Worm (Caenorhabditis elegans): ENCODE results near the gene col-2.
A peak's percentile ranks its signal among the peaks of the same experiment; 100 is the strongest.

Gene col-2

ce11 chrIV:10048268-10048667, 37.0 kb downstream of the col-2 start:
- TF ChIP-seq mls-2 (tag; optimal IDR thresholded peaks at IDR 0.05) (no peak), hlh-1 (tag; optimal IDR thresholded peaks at IDR 0.05) (peak; percentile 29), tbx-8 (GFP tag; optimal IDR thresholded peaks at IDR 0.05) (no peak), flh-1 (GFP tag; optimal IDR thresholded peaks at IDR 0.05) (no peak), unc-120 (tag; optimal IDR thresholded peaks at IDR 0.05; ENCODE audit: poor library complexity, severe bottlenecking) (peak; percentile 61), lin-13 (tag; optimal IDR thresholded peaks at IDR 0.05) (no peak), M03D4.4 (tag; optimal IDR thresholded peaks at IDR 0.05) (no peak), elt-1 (tag; optimal IDR thresholded peaks at IDR 0.05; ENCODE audit: borderline replicate concordance, insufficient read depth) (peak; percentile 1), unc-62 (GFP tag; optimal IDR thresholded peaks at IDR 0.05) (no peak)

DNA sequence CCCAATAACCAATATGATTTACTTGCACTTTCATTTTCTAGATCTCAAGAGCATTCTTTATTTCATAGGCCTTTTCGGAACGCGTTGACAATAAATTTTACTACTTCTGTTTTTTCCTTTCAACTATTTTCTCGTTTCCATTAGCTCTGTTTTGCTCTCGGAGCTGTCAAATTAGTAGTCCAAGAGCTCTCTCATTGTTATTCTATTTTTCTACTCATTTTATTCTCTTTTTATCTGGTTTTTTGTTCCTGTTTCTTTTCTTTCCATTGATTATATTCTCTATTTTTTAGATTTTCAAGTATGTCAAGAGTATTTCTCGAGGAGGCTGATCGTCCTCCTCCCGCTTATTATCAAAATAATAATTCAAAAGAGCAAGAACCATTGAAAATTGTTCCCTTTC, 38.1 kb downstream of the col-2 start, which contains the start of gene T04B2.3:
T04B2.3 (plus strand) TSS at position 301 of the 400 bp plus-strand sequence.
- TF ChIP-seq cnd-1 (tag; optimal IDR thresholded peaks at IDR 0.05) (no peak), zip-8 (tag; optimal IDR thresholded peaks at IDR 0.05) (no peak), sptf-1 (tag; optimal IDR thresholded peaks at IDR 0.05) (no peak), lin-32 (GFP tag; optimal IDR thresholded peaks at IDR 0.05) (no peak), ces-1 (GFP tag; optimal IDR thresholded peaks at IDR 0.05) (no peak), lsy-2 (tag; optimal IDR thresholded peaks at IDR 0.05) (no peak), nhr-76 (tag; optimal IDR thresholded peaks at IDR 0.05) (no peak), pha-4 (tag; optimal IDR thresholded peaks at IDR 0.05) (no peak), sem-2 (GFP tag; optimal IDR thresholded peaks at IDR 0.05) (no peak), flh-1 (GFP tag; optimal IDR thresholded peaks at IDR 0.05) (no peak), blmp-1 (tag; optimal IDR thresholded peaks at IDR 0.05) (no peak), nhr-2 (tag; optimal IDR thresholded peaks at IDR 0.05) (no peak), ham-2 (GFP tag; optimal IDR thresholded peaks at IDR 0.05) (no peak), hlh-1 (tag; optimal IDR thresholded peaks at IDR 0.05) (no peak), elt-1 (tag; optimal IDR thresholded peaks at IDR 0.05; ENCODE audit: borderline replicate concordance, insufficient read depth) (no peak), snpc-4 (tag; optimal IDR thresholded peaks at IDR 0.05) (no peak), ceh-43 (GFP tag; optimal IDR thresholded peaks at IDR 0.05) (no peak), ztf-11 (tag; optimal IDR thresholded peaks at IDR 0.05) (no peak), unc-120 (tag; optimal IDR thresholded peaks at IDR 0.05; ENCODE audit: poor library complexity, severe bottlenecking) (no peak)

DNA sequence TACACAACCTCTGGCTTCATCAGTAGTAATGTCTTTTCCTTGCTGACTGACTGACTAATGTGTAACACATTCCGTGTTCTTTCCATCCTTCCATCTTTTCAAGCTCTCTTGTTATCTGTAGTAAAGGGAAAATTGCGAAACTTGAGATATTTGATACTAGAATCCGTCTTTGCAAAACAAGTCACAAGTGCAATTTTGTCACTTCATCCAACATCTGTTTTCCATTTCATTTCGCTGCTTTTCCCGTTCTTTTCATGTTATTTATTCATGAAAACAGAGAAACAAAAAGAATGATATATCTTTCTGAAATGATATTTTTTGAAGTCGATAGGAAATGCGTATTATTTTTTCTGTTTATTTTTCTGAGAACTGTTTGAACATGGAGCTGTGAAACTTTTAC, 39.2 kb downstream of the col-2 start:
- no peak for TF ChIP-seq sem-2 (GFP tag; optimal IDR thresholded peaks at IDR 0.05)
- TF ChIP-seq ham-2 (GFP tag; optimal IDR thresholded peaks at IDR 0.05): no peak
- no peak for TF ChIP-seq mep-1 (tag; optimal IDR thresholded peaks at IDR 0.05)
- no peak for TF ChIP-seq cnd-1 (tag; optimal IDR thresholded peaks at IDR 0.05)
- no peak for TF ChIP-seq blmp-1 (tag; optimal IDR thresholded peaks at IDR 0.05)
- no peak for TF ChIP-seq sptf-1 (tag; optimal IDR thresholded peaks at IDR 0.05)
- no peak for TF ChIP-seq unc-120 (tag; optimal IDR thresholded peaks at IDR 0.05; ENCODE audit: poor library complexity, severe bottlenecking)
- no peak for TF ChIP-seq nhr-12 (tag; optimal IDR thresholded peaks at IDR 0.05)
- no peak for TF ChIP-seq lin-13 (tag; optimal IDR thresholded peaks at IDR 0.05)
- TF ChIP-seq nhr-2 (tag; optimal IDR thresholded peaks at IDR 0.05): no peak
- TF ChIP-seq unc-39 (tag; optimal IDR thresholded peaks at IDR 0.05): no peak
- TF ChIP-seq ces-1 (GFP tag; optimal IDR thresholded peaks at IDR 0.05): no peak
- no peak for TF ChIP-seq mab-5 (tag; optimal IDR thresholded peaks at IDR 0.05)
- no peak for TF ChIP-seq elt-1 (tag; optimal IDR thresholded peaks at IDR 0.05; ENCODE audit: borderline replicate concordance, insufficient read depth)
- no peak for TF ChIP-seq M03D4.4 (tag; optimal IDR thresholded peaks at IDR 0.05)
- TF ChIP-seq lsy-2 (tag; optimal IDR thresholded peaks at IDR 0.05): no peak

- no peak for TF ChIP-seq flh-1 (GFP tag; optimal IDR thresholded peaks at IDR 0.05)
- TF ChIP-seq blmp-1 (tag; optimal IDR thresholded peaks at IDR 0.05): no peak
- no peak for TF ChIP-seq elt-1 (tag; optimal IDR thresholded peaks at IDR 0.05; ENCODE audit: borderline replicate concordance, insufficient read depth)
- no peak for TF ChIP-seq cnd-1 (tag; optimal IDR thresholded peaks at IDR 0.05)
- no peak for TF ChIP-seq mab-5 (tag; optimal IDR thresholded peaks at IDR 0.05)
- no peak for TF ChIP-seq bed-3 (GFP tag; optimal IDR thresholded peaks at IDR 0.05)
- no peak for TF ChIP-seq nhr-12 (tag; optimal IDR thresholded peaks at IDR 0.05)
- TF ChIP-seq snpc-4 (tag; optimal IDR thresholded peaks at IDR 0.05): no peak
- no peak for TF ChIP-seq elt-3 (tag; optimal IDR thresholded peaks at IDR 0.05)
- no peak for TF ChIP-seq lin-32 (GFP tag; optimal IDR thresholded peaks at IDR 0.05)
- TF ChIP-seq M03D4.4 (tag; optimal IDR thresholded peaks at IDR 0.05): no peak
- TF ChIP-seq zip-8 (tag; optimal IDR thresholded peaks at IDR 0.05): no peak
- no peak for TF ChIP-seq ceh-39 (tag; optimal IDR thresholded peaks at IDR 0.05)
- TF ChIP-seq mls-2 (tag; optimal IDR thresholded peaks at IDR 0.05): no peak
- no peak for TF ChIP-seq pha-4 (tag; optimal IDR thresholded peaks at IDR 0.05)
- TF ChIP-seq hlh-1 (tag; optimal IDR thresholded peaks at IDR 0.05): no peak
- TF ChIP-seq tbx-8 (GFP tag; optimal IDR thresholded peaks at IDR 0.05): no peak
- TF ChIP-seq unc-39 (tag; optimal IDR thresholded peaks at IDR 0.05): no peak
- TF ChIP-seq ceh-43 (GFP tag; optimal IDR thresholded peaks at IDR 0.05): no peak
Observed at ce11 chrIV:10042881-10043280, 42.4 kb downstream of the col-2 start, which contains the start of gene frk-1. Gene frk-1 (plus strand): TSS chrIV:10043181.

All from whole organism, mixed stage, embryonic.